Fruit fly (Drosophila melanogaster) whole organism, wandering third instar larva: ENCODE measurements around the gene Dsp1.

Source experiments
- Abd-B ChIP-seq: fragments of >200 bp; optimal IDR thresholded peaks from 2 replicates; lab custom pipeline; 2017; ENCODE audit warnings: missing biosample characterization, missing genetic modification characterization
- CG32264 ChIP-seq: fragments of 200-800 bp; sonication (Bioruptor generic); optimal IDR thresholded peaks from 2 replicates; lab custom pipeline; 2016; ENCODE audit warnings: missing biosample characterization, missing genetic modification characterization
- CG9705 ChIP-seq: fragments of 200-800 bp; sonication (Bioruptor generic); optimal IDR thresholded peaks from 2 replicates; lab custom pipeline; 2018; ENCODE audit warnings: missing biosample characterization, mild to moderate bottlenecking, missing genetic modification characterization
- CrebA ChIP-seq: fragments of 200-800 bp; sonication (Bioruptor generic); optimal IDR thresholded peaks from 2 replicates; lab custom pipeline; 2016; ENCODE audit warnings: missing biosample characterization, mild to moderate bottlenecking, missing genetic modification characterization, borderline replicate concordance
- Dfd ChIP-seq: fragments of >200 bp; optimal IDR thresholded peaks from 2 replicates; lab custom pipeline; 2017; ENCODE audit warnings: missing biosample characterization, missing genetic modification characterization
- Dif ChIP-seq: fragments of 200-275, 200-300 bp; sonication (Bioruptor generic); optimal IDR thresholded peaks from 2 replicates; lab custom pipeline; 2018; ENCODE audit warnings: missing biosample characterization, missing genetic modification characterization; ENCODE audit not compliant: partially characterized antibody
- GATAd ChIP-seq: sonication (Bioruptor generic); optimal IDR thresholded peaks from 2 replicates; lab custom pipeline; 2016; ENCODE audit warnings: missing biosample characterization, missing genetic modification characterization
- HLH106 ChIP-seq: fragments of 200-800 bp; optimal IDR thresholded peaks from 3 replicates; lab custom pipeline; 2019; ENCODE audit warnings: missing biosample characterization, mild to moderate bottlenecking, missing genetic modification characterization, moderate library complexity
- Hnf4 ChIP-seq: fragments of 200-800 bp; sonication (Bioruptor generic); optimal IDR thresholded peaks from 2 replicates; lab custom pipeline; 2016; ENCODE audit warnings: missing biosample characterization, mild to moderate bottlenecking, missing genetic modification characterization
- Hr78 ChIP-seq: fragments of >200 bp; optimal IDR thresholded peaks from 2 replicates; lab custom pipeline; 2017; ENCODE audit warnings: missing biosample characterization, missing genetic modification characterization
- Hr83 ChIP-seq: fragments of 200-300 bp; sonication (Bioruptor generic); optimal IDR thresholded peaks from 2 replicates; lab custom pipeline; 2016; ENCODE audit warnings: missing biosample characterization, mild to moderate bottlenecking, missing genetic modification characterization, moderate library complexity; ENCODE audit not compliant: poor library complexity, severe bottlenecking
- Jra ChIP-seq: sonication (Bioruptor generic); optimal IDR thresholded peaks from 2 replicates; lab custom pipeline; 2016; ENCODE audit warnings: missing biosample characterization, missing genetic modification characterization
- Mio ChIP-seq: sonication (Bioruptor generic); optimal IDR thresholded peaks from 2 replicates; lab custom pipeline; 2016; ENCODE audit warnings: missing biosample characterization, missing genetic modification characterization
- Myc ChIP-seq: fragments of >200 bp; optimal IDR thresholded peaks from 2 replicates; lab custom pipeline; 2017
- N ChIP-seq: fragments of >200 bp; optimal IDR thresholded peaks from 2 replicates; lab custom pipeline; 2018; ENCODE audit warnings: missing biosample characterization, missing external identifiers, missing genetic modification characterization
- OdsH ChIP-seq: fragments of 200-800 bp; sonication (Bioruptor generic); optimal IDR thresholded peaks from 2 replicates; lab custom pipeline; 2016; ENCODE audit warnings: missing biosample characterization, mild to moderate bottlenecking, missing genetic modification characterization
- Rel ChIP-seq, 2 experiments: fragments of 200-800 bp; sonication (Bioruptor generic) in 1 of 2; optimal IDR thresholded peaks; 2 replicates in 1 of 2; 3 replicates in 1 of 2; lab custom pipeline; 2016 to 2019; ENCODE audit warnings: mild to moderate bottlenecking in 2 of 2, missing biosample characterization in 2 of 2, missing genetic modification characterization in 2 of 2, moderate library complexity in 1 of 2
- Sp1 ChIP-seq: fragments of 200-800 bp; sonication (Bioruptor generic); optimal IDR thresholded peaks from 3 replicates; lab custom pipeline; 2019; ENCODE audit warnings: missing biosample characterization, mild to moderate bottlenecking, missing genetic modification characterization, moderate library complexity
- Vsx2 ChIP-seq: fragments of 200-300, 225-300 bp; sonication (Bioruptor generic); optimal IDR thresholded peaks from 2 replicates; lab custom pipeline; 2018; ENCODE audit warnings: missing biosample characterization, missing genetic modification characterization; ENCODE audit not compliant: partially characterized antibody
- br ChIP-seq: fragments of 200-800 bp; sonication (Bioruptor generic); optimal IDR thresholded peaks from 2 replicates; lab custom pipeline; 2016; ENCODE audit warnings: missing biosample characterization, missing genetic modification characterization
- brk ChIP-seq: fragments of 200-800 bp; sonication (Bioruptor generic); optimal IDR thresholded peaks from 2 replicates; lab custom pipeline; 2016; ENCODE audit warnings: missing biosample characterization, mild to moderate bottlenecking, missing genetic modification characterization
- dl ChIP-seq, 2 experiments: fragments of 175-275, 200-275 bp in 1 of 2; fragments of 200-275 bp in 1 of 2; sonication (Bioruptor generic); optimal IDR thresholded peaks; lab custom pipeline; 2018; ENCODE audit warnings: mild to moderate bottlenecking in 2 of 2, missing biosample characterization in 2 of 2, missing genetic modification characterization in 2 of 2, moderate library complexity in 2 of 2; ENCODE audit not compliant: partially characterized antibody in 2 of 2, insufficient read depth in 1 of 2
- dmrt93B ChIP-seq: fragments of 200-800 bp; sonication (Bioruptor generic); optimal IDR thresholded peaks from 2 replicates; lab custom pipeline; 2018; ENCODE audit warnings: missing biosample characterization, mild to moderate bottlenecking, missing genetic modification characterization
- dsf ChIP-seq: sonication (Bioruptor generic); optimal IDR thresholded peaks from 2 replicates; lab custom pipeline; 2016; ENCODE audit warnings: missing biosample characterization, missing genetic modification characterization, borderline replicate concordance
- ey ChIP-seq: fragments of 200-800 bp; sonication (Bioruptor generic); optimal IDR thresholded peaks from 2 replicates; lab custom pipeline; 2016; ENCODE audit warnings: missing biosample characterization, missing genetic modification characterization
- foxo ChIP-seq, 2 experiments: fragments of 200-800 bp; sonication (Bioruptor generic); optimal IDR thresholded peaks; 2 replicates in 1 of 2; 3 replicates in 1 of 2; lab custom pipeline; 2016 to 2017; ENCODE audit warnings: missing biosample characterization in 2 of 2, missing genetic modification characterization in 2 of 2
- fru ChIP-seq: fragments of 200-800 bp; sonication (Bioruptor generic); optimal IDR thresholded peaks from 3 replicates; lab custom pipeline; 2016; ENCODE audit warnings: missing biosample characterization, mild to moderate bottlenecking, missing genetic modification characterization
- h ChIP-seq: fragments of 200-800 bp; sonication (Bioruptor generic); optimal IDR thresholded peaks from 3 replicates; lab custom pipeline; 2016; ENCODE audit warnings: missing biosample characterization, mild to moderate bottlenecking, missing genetic modification characterization
- jim ChIP-seq: fragments of 175-275, 200-325 bp; sonication (Bioruptor generic); optimal IDR thresholded peaks from 2 replicates; lab custom pipeline; 2016; ENCODE audit warnings: missing biosample characterization, mild to moderate bottlenecking, missing genetic modification characterization
- lola ChIP-seq: fragments of >200 bp; optimal IDR thresholded peaks from 2 replicates; lab custom pipeline; 2017; ENCODE audit warnings: missing biosample characterization, missing genetic modification characterization
- pan ChIP-seq: fragments of >200 bp; optimal IDR thresholded peaks from 2 replicates; lab custom pipeline; 2017
- psq ChIP-seq: fragments of 200-800 bp; sonication (Bioruptor generic); optimal IDR thresholded peaks from 3 replicates; lab custom pipeline; 2017; ENCODE audit warnings: missing biosample characterization, mild to moderate bottlenecking, missing genetic modification characterization, moderate library complexity
- rgr ChIP-seq: fragments of 200-800 bp; sonication (Bioruptor generic); optimal IDR thresholded peaks from 3 replicates; lab custom pipeline; 2016; ENCODE audit warnings: missing biosample characterization, mild to moderate bottlenecking, missing genetic modification characterization
- sage ChIP-seq: fragments of 200-800 bp; sonication (Bioruptor generic); optimal IDR thresholded peaks from 2 replicates; lab custom pipeline; 2016; ENCODE audit warnings: missing biosample characterization, mild to moderate bottlenecking, missing genetic modification characterization
- sv ChIP-seq: fragments of 200-800 bp; sonication (Bioruptor generic); optimal IDR thresholded peaks from 3 replicates; lab custom pipeline; 2016; ENCODE audit warnings: missing biosample characterization, missing genetic modification characterization
- tai ChIP-seq: sonication (Bioruptor generic); optimal IDR thresholded peaks from 2 replicates; lab custom pipeline; 2016; ENCODE audit warnings: missing biosample characterization, missing genetic modification characterization
- usp ChIP-seq: fragments of >200 bp; optimal IDR thresholded peaks from 2 replicates; lab custom pipeline; 2017; ENCODE audit warnings: missing biosample characterization, missing genetic modification characterization
- woc ChIP-seq: sonication (Bioruptor generic); optimal IDR thresholded peaks from 2 replicates; lab custom pipeline; 2016; ENCODE audit warnings: missing biosample characterization, mild to moderate bottlenecking, missing genetic modification characterization

Gene Dsp1

DNA sequence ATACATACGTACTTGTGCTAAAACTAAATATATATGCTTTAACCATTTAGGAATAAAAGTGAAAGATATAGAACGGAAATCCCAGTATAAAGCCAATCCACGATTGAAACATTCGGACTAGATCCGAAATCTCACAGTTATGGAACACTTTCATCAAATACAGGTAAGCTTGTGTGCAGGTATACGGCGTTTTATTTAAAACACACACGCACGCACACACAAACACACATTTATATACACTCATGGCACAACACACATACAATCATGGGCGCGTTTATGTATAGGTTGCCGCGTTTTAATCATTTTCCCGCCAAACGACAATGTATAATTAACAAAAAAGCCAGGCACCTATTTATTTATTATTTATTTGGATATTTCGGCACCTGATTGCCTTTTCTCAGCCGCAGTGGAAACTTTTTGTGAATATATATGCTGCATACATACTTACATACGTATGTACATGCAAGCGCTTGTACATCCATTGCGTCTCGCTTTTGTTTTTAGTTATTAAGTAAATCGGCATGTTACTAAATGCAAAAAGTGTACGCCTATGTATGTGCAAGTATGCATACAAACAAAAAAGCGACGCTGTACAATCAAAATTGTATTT is 944 bp downstream of the Dsp1 start:
- TF ChIP-seq CrebA (GFP tag; lab: Kevin White, UChicago) (peak; percentile 27), Hr83 (GFP tag; lab: Kevin White, UChicago) (no peak), N (GFP tag; lab: Kevin White, UChicago) (peak; percentile 37)

DNA sequence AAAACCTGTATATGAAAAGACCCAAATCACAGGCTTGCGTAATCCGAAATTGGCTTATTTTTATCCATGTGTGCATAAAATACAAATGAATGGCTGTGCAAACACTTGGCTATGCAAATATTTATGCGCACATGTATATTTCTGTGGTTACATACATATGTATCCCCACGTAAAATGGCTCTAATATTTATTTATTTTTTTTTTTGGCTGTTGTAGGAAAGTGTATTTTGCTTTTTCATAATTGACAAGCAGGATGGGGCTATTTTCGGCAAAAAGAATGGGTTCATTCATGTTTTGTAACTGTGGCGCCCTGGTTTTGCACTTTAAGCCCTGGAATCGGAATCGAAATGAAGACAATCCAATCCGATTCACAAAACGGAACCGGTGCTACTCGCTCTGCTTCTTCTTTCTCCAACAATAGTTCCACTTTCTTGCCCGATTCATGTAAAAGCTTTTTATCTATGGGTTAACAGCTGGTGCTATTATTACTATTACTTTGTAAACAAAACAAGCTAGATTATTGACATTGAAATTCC is 1.8 kb downstream of the Dsp1 start:
- no peak for TF ChIP-seq Mio (GFP tag; lab: Kevin White, UChicago)
- TF ChIP-seq sv: peak; percentile 31
- no peak for TF ChIP-seq Dfd (GFP tag; lab: Kevin White, UChicago)
- TF ChIP-seq woc (GFP tag; lab: Kevin White, UChicago): peak; percentile 30
- TF ChIP-seq ey (GFP tag; lab: Kevin White, UChicago): peak; percentile 72
- peak; percentile 68 for TF ChIP-seq OdsH (GFP tag; lab: Kevin White, UChicago)
- no peak for TF ChIP-seq Vsx2 (GFP tag; lab: Kevin White, UChicago)
- TF ChIP-seq brk (GFP tag; lab: Kevin White, UChicago): no peak
- no peak for TF ChIP-seq lola (GFP tag; lab: Kevin White, UChicago)
- peak; percentile 64 for TF ChIP-seq Sp1
- TF ChIP-seq tai (GFP tag; lab: Kevin White, UChicago): peak; percentile 2
- no peak for TF ChIP-seq Rel (GFP tag; optimal IDR thresholded peaks at IDR 0.05; lab: Kevin White, UChicago)
- no peak for TF ChIP-seq Rel (tag; optimal IDR thresholded peaks at IDR 0.05; lab: Kevin White, UChicago)
- peak in 1 of 2 experiments; percentile 85 for TF ChIP-seq foxo (GFP tag; optimal IDR thresholded peaks at IDR 0.05; lab: Kevin White, UChicago)
- TF ChIP-seq sage (GFP tag; lab: Kevin White, UChicago): no peak
- TF ChIP-seq fru: peak; percentile 78
- TF ChIP-seq pan (lab: Kevin White, UChicago): no peak
- no peak for TF ChIP-seq Myc
- no peak for TF ChIP-seq Abd-B (GFP tag; lab: Kevin White, UChicago)
- peak; percentile 25 for TF ChIP-seq Jra (GFP tag; lab: Kevin White, UChicago)
- TF ChIP-seq CrebA (GFP tag; lab: Kevin White, UChicago): no peak
- TF ChIP-seq HLH106: peak; percentile 62
- TF ChIP-seq Hr78 (GFP tag; lab: Kevin White, UChicago): no peak
- peak; percentile 78 for TF ChIP-seq h (GFP tag; lab: Kevin White, UChicago)
- no peak for TF ChIP-seq dsf
- no peak for TF ChIP-seq jim (GFP tag; lab: Kevin White, UChicago)
- peak; percentile 12 for TF ChIP-seq CG9705 (GFP tag; lab: Kevin White, UChicago)
- TF ChIP-seq GATAd (GFP tag; lab: Kevin White, UChicago): no peak
- TF ChIP-seq psq (GFP tag; lab: Kevin White, UChicago): peak; percentile 61
- no peak for TF ChIP-seq N (GFP tag; lab: Kevin White, UChicago)
- TF ChIP-seq Hnf4: peak; percentile 72
- TF ChIP-seq br: peak; percentile 72
- TF ChIP-seq CG32264 (GFP tag; lab: Kevin White, UChicago): no peak
- TF ChIP-seq Dif: no peak
- TF ChIP-seq rgr: peak; percentile 82
- no peak for TF ChIP-seq dl (GFP tag; optimal IDR thresholded peaks at IDR 0.05; lab: Kevin White, UChicago; ENCODE audit: insufficient read depth in 1 of 2, partially characterized antibody in 2 of 2)
- TF ChIP-seq usp: no peak
- TF ChIP-seq dmrt93B (GFP tag; lab: Kevin White, UChicago): peak; percentile 33
- peak; percentile 69 for TF ChIP-seq Hr83 (GFP tag; lab: Kevin White, UChicago)
